Worm (Caenorhabditis elegans) whole organism, mixed stage, embryonic: Measurements from ENCODE around the gene F56B6.6.

Source experiments
- elt-1 ChIP-seq: sonication (generic microtip); optimal IDR thresholded peaks from 2 replicates; lab custom pipeline; 2017; ENCODE audit warnings: missing genetic modification characterization, mild to moderate bottlenecking, missing compliant biosample characterization, antibody characterized with exemption, moderate library complexity, borderline replicate concordance; ENCODE audit not compliant: insufficient read depth
- elt-3 ChIP-seq: fragments of 150-350 bp; optimal IDR thresholded peaks from 2 replicates; lab custom pipeline; 2014; ENCODE audit warnings: missing biosample characterization, missing genetic modification characterization
- mep-1 ChIP-seq: fragments of 150-350 bp; optimal IDR thresholded peaks from 2 replicates; lab custom pipeline; 2017; ENCODE audit warnings: missing biosample characterization, missing genetic modification reagents, missing genetic modification characterization, inconsistent platforms
- nhr-237 ChIP-seq: fragments of 150-350 bp; optimal IDR thresholded peaks from 2 replicates; lab custom pipeline; 2014; ENCODE audit warnings: missing biosample characterization, missing genetic modification characterization
- nhr-28 ChIP-seq: fragments of 150-350 bp; optimal IDR thresholded peaks from 2 replicates; lab custom pipeline; 2014; ENCODE audit warnings: missing biosample characterization, missing genetic modification characterization
- nhr-76 ChIP-seq: sonication (generic microtip); optimal IDR thresholded peaks from 2 replicates; lab custom pipeline; 2017; ENCODE audit warnings: missing biosample characterization, missing genetic modification characterization

ce11 chrX:3498953-3499352, 33.9 kb downstream of the F56B6.6 start, which contains the start of gene C12D12.1:
- no peak for TF ChIP-seq nhr-76 (tag; lab: Kevin White, UChicago)
- TF ChIP-seq nhr-28 (tag; lab: Kevin White, UChicago): no peak
- TF ChIP-seq nhr-237 (tag; lab: Kevin White, UChicago): no peak
- no peak for TF ChIP-seq mep-1 (tag; lab: Kevin White, UChicago)
- no peak for TF ChIP-seq elt-1
- no peak for TF ChIP-seq elt-3 (tag; lab: Kevin White, UChicago)
